Fruit fly (Drosophila melanogaster) whole organism, adult: ENCODE measurements around the gene CG1789.

Source experiments
- CG11617 ChIP-seq: fragments of 200-800 bp; sonication (Bioruptor generic); optimal IDR thresholded peaks from 2 replicates; lab custom pipeline; 2017; ENCODE audit warnings: mild to moderate bottlenecking, missing biosample characterization, missing genetic modification reagents, missing genetic modification characterization
- cnc ChIP-seq, 2 experiments: fragments of >200 bp; optimal IDR thresholded peaks; 2 replicates each; lab custom pipeline; 2017
- kay ChIP-seq: fragments of 200-800 bp; sonication (Bioruptor generic); peaks from one replicate; lab custom pipeline; 2016; ENCODE audit warnings: missing biosample characterization, missing genetic modification characterization, borderline replicate concordance
- ovo ChIP-seq: fragments of 200-800 bp; sonication (Bioruptor generic); optimal IDR thresholded peaks from 2 replicates; lab custom pipeline; 2016; ENCODE audit warnings: missing biosample characterization, missing genetic modification characterization
- pad ChIP-seq: fragments of 200-800 bp; sonication (Bioruptor generic); optimal IDR thresholded peaks from 3 replicates; lab custom pipeline; 2017; ENCODE audit warnings: missing biosample characterization, missing genetic modification characterization, mild to moderate bottlenecking, moderate library complexity, missing genetic modification reagents

- TF ChIP-seq pad (GFP tag; lab: Kevin White, UChicago): no peak
- no peak for TF ChIP-seq cnc (optimal IDR thresholded peaks at IDR 0.05; lab: Kevin White, UChicago)
- TF ChIP-seq CG11617 (GFP tag; lab: Kevin White, UChicago): no peak
- no peak for TF ChIP-seq kay (GFP tag; lab: Kevin White, UChicago)
- no peak for TF ChIP-seq ovo (GFP tag; lab: Kevin White, UChicago)
These were observed 6.5 kb downstream of the CG1789 start for dm6 chrX:8726816-8727215.
